Fruit fly (Drosophila melanogaster): ENCODE data around the gene Cdc7.

- TF ChIP-seq h (optimal IDR thresholded peaks at IDR 0.05) (no peak), Myc (optimal IDR thresholded peaks at IDR 0.05) (no peak), ttk (optimal IDR thresholded peaks at IDR 0.05) (no peak), psq (optimal IDR thresholded peaks at IDR 0.05) (no peak), Sin3A (optimal IDR thresholded peaks at IDR 0.05) (no peak), insv (optimal IDR thresholded peaks at IDR 0.05) (no peak)
Observed at dm6 chrX:6624006-6624745, 30.2 kb upstream of the Cdc7 start.
